Fruit fly (Drosophila melanogaster) whole organism, embryonic: Measurements from ENCODE around the gene mib2.
A peak's percentile ranks its signal among the peaks of the same experiment; 100 is the strongest.

ENCODE experiments used
- Aef1 ChIP-seq: fragments of 200-800 bp; sonication (Bioruptor generic); IDR thresholded peaks from 3 replicates; pipeline ENCODE4 v1.3.6; 2022; ENCODE audit warnings: missing biosample characterization, missing genetic modification characterization
- CG10431 ChIP-seq: fragments of 200-800 bp; sonication (Bioruptor generic); optimal IDR thresholded peaks from 3 replicates; lab custom pipeline; 2018; ENCODE audit warnings: missing biosample characterization, mild to moderate bottlenecking, missing genetic modification characterization
- CG10543 ChIP-seq: fragments of 200-800 bp; sonication (Bioruptor generic); optimal IDR thresholded peaks from 3 replicates; lab custom pipeline; 2017; ENCODE audit warnings: missing biosample characterization, mild to moderate bottlenecking, missing genetic modification characterization, moderate library complexity
- CG11456 ChIP-seq: fragments of 200-800 bp; sonication (Bioruptor generic); IDR thresholded peaks from 3 replicates; pipeline ENCODE4 v1.3.6; 2022; ENCODE audit warnings: missing biosample characterization, missing genetic modification characterization
- CG13894 ChIP-seq: fragments of 200-800 bp; sonication (Bioruptor generic); optimal IDR thresholded peaks from 3 replicates; lab custom pipeline; 2018; ENCODE audit warnings: missing biosample characterization, mild to moderate bottlenecking, missing genetic modification characterization, moderate library complexity
- CG14710 ChIP-seq: fragments of 200-800 bp; sonication (Bioruptor generic); optimal IDR thresholded peaks from 3 replicates; lab custom pipeline; 2019; ENCODE audit warnings: missing biosample characterization, mild to moderate bottlenecking, missing genetic modification characterization, moderate library complexity
- CG18599 ChIP-seq: fragments of 200-800 bp; sonication (Bioruptor generic); optimal IDR thresholded peaks from 3 replicates; lab custom pipeline; 2017; ENCODE audit warnings: missing biosample characterization, missing genetic modification characterization, mild to moderate bottlenecking, moderate library complexity, missing genetic modification reagents
- CG2199 ChIP-seq: fragments of 200-800 bp; sonication (Bioruptor generic); IDR thresholded peaks from 3 replicates; pipeline ENCODE4 v1.3.6; 2022; ENCODE audit warnings: missing biosample characterization, missing genetic modification characterization
- CG6813 ChIP-seq: fragments of 200-800 bp; sonication (Bioruptor generic); optimal IDR thresholded peaks from 2 replicates; lab custom pipeline; 2017; ENCODE audit warnings: missing biosample characterization, missing genetic modification characterization, mild to moderate bottlenecking, moderate library complexity, missing genetic modification reagents
- CG9797 ChIP-seq: fragments of 200-800 bp; sonication (Bioruptor generic); optimal IDR thresholded peaks from 3 replicates; lab custom pipeline; 2018; ENCODE audit warnings: missing biosample characterization, mild to moderate bottlenecking, missing genetic modification characterization
- HLHmδ ChIP-seq: fragments of 200-800 bp; sonication (Bioruptor generic); optimal IDR thresholded peaks from 2 replicates; lab custom pipeline; 2018; ENCODE audit warnings: missing biosample characterization, mild to moderate bottlenecking, missing genetic modification characterization, moderate library complexity
- Hand ChIP-seq: fragments of 200-800 bp; sonication (Bioruptor generic); optimal IDR thresholded peaks from 2 replicates; lab custom pipeline; 2017; ENCODE audit warnings: mild to moderate bottlenecking, missing biosample characterization, missing genetic modification reagents, missing genetic modification characterization
- HmgZ ChIP-seq: fragments of 200-800 bp; sonication (Bioruptor generic); optimal IDR thresholded peaks from 2 replicates; lab custom pipeline; 2018; ENCODE audit warnings: missing biosample characterization, mild to moderate bottlenecking, missing genetic modification characterization
- Jarid2 ChIP-seq: fragments of 200-800 bp; sonication (Bioruptor generic); optimal IDR thresholded peaks from 3 replicates; lab custom pipeline; 2017; ENCODE audit warnings: mild to moderate bottlenecking, missing biosample characterization, missing genetic modification reagents, missing genetic modification characterization
- Med ChIP-seq: fragments of 200-800 bp; sonication (Bioruptor generic); peaks from one replicate; lab custom pipeline; 2016; ENCODE audit warnings: missing biosample characterization, missing genetic modification characterization, mild to moderate bottlenecking, inconsistent platforms, moderate library complexity
- Nf-YB ChIP-seq: fragments of 200-800 bp; sonication (Bioruptor generic); optimal IDR thresholded peaks from 3 replicates; lab custom pipeline; 2019; ENCODE audit warnings: missing biosample characterization, mild to moderate bottlenecking, missing genetic modification characterization, moderate library complexity
- Nf-YC ChIP-seq: fragments of 200-800 bp; optimal IDR thresholded peaks from 3 replicates; lab custom pipeline; 2019; ENCODE audit warnings: missing biosample characterization, mild to moderate bottlenecking, missing genetic modification characterization, moderate library complexity
- Optix ChIP-seq: fragments of 200-800 bp; sonication (Bioruptor generic); IDR thresholded peaks from 3 replicates; pipeline ENCODE4 v1.3.6; 2022; ENCODE audit warnings: missing biosample characterization, missing genetic modification characterization
- Pdp1 ChIP-seq, 2 experiments: fragments of 200-800 bp; sonication (Bioruptor generic); optimal IDR thresholded peaks; 3 replicates each; lab custom pipeline; 2016; ENCODE audit warnings: missing biosample characterization in 2 of 2, missing genetic modification characterization in 2 of 2, mild to moderate bottlenecking in 1 of 2, moderate library complexity in 1 of 2
- Usf ChIP-seq: fragments of 200-800 bp; sonication (Bioruptor generic); optimal IDR thresholded peaks from 2 replicates; lab custom pipeline; 2017; ENCODE audit warnings: missing genotype, missing biosample characterization, missing genetic modification characterization
- Xrp1 ChIP-seq: fragments of 200-800 bp; sonication (Bioruptor generic); IDR thresholded peaks from 2 replicates; pipeline ENCODE4 v1.3.6; 2022; ENCODE audit warnings: missing biosample characterization, missing genetic modification characterization
- ac ChIP-seq: fragments of 200-800 bp; sonication (Bioruptor generic); optimal IDR thresholded peaks from 3 replicates; lab custom pipeline; 2017; ENCODE audit warnings: missing biosample characterization, mild to moderate bottlenecking, missing genetic modification characterization
- bab2 ChIP-seq: fragments of 200-800 bp; sonication (Bioruptor generic); optimal IDR thresholded peaks from 2 replicates; lab custom pipeline; 2016; ENCODE audit warnings: missing biosample characterization, missing genetic modification characterization
- bbx ChIP-seq: fragments of 200-800 bp; sonication (Bioruptor generic); IDR thresholded peaks from 2 replicates; pipeline ENCODE4 v1.3.6; 2022; ENCODE audit warnings: missing biosample characterization, missing genetic modification characterization; ENCODE audit not compliant: partially characterized antibody
- chm ChIP-seq: fragments of 200-800 bp; sonication (Bioruptor generic); IDR thresholded peaks from 2 replicates; pipeline ENCODE4 v1.3.6; 2022; ENCODE audit warnings: missing biosample characterization, missing genetic modification characterization
- corto ChIP-seq: fragments of 200-800 bp; sonication (Bioruptor generic); optimal IDR thresholded peaks from 2 replicates; lab custom pipeline; 2016; ENCODE audit warnings: missing biosample characterization, mild to moderate bottlenecking, missing genetic modification characterization, moderate library complexity
- dan ChIP-seq: fragments of 200-800 bp; sonication (Bioruptor generic); IDR thresholded peaks from 2 replicates; pipeline ENCODE4 v1.3.6; 2022; ENCODE audit warnings: missing biosample characterization, missing genetic modification characterization
- dimm ChIP-seq: fragments of 200-800 bp; sonication (Bioruptor generic); IDR thresholded peaks from 2 replicates; pipeline ENCODE4 v1.3.6; 2022; ENCODE audit warnings: missing biosample characterization, missing genetic modification characterization
- emc ChIP-seq: fragments of 200-800 bp; sonication (Bioruptor generic); optimal IDR thresholded peaks from 2 replicates; lab custom pipeline; 2016; ENCODE audit warnings: missing biosample characterization, missing genetic modification characterization
- eve ChIP-seq, 2 experiments: fragments of >200 bp; optimal IDR thresholded peaks; 2 replicates each; lab custom pipeline; 2017; ENCODE audit warnings: missing biosample characterization in 2 of 2, missing genetic modification characterization in 2 of 2
- exex ChIP-seq: fragments of 200-800 bp; sonication (Bioruptor generic); optimal IDR thresholded peaks from 4 replicates; lab custom pipeline; 2018; ENCODE audit warnings: missing biosample characterization, mild to moderate bottlenecking, missing genetic modification characterization, moderate library complexity
- gcm ChIP-seq: fragments of 200-800 bp; sonication (Bioruptor generic); optimal IDR thresholded peaks from 2 replicates; lab custom pipeline; 2019; ENCODE audit warnings: missing biosample characterization, mild to moderate bottlenecking, missing genetic modification characterization, moderate library complexity
- klu ChIP-seq: fragments of 200-800 bp; sonication (Bioruptor generic); IDR thresholded peaks from 2 replicates; pipeline ENCODE4 v1.3.6; 2022; ENCODE audit warnings: missing biosample characterization, missing genetic modification characterization
- otp ChIP-seq: fragments of 200-800 bp; sonication (Bioruptor generic); IDR thresholded peaks from 3 replicates; pipeline ENCODE4, ENCODE4 v1.3.6; 2022; ENCODE audit warnings: missing biosample characterization, missing genetic modification characterization
- sqz ChIP-seq: fragments of 200-800 bp; sonication (Bioruptor generic); optimal IDR thresholded peaks from 3 replicates; lab custom pipeline; 2018; ENCODE audit warnings: missing biosample characterization, mild to moderate bottlenecking, missing genetic modification characterization
- sug ChIP-seq: fragments of 200-800 bp; optimal IDR thresholded peaks from 2 replicates; lab custom pipeline; 2019; ENCODE audit warnings: missing biosample characterization, mild to moderate bottlenecking, missing genetic modification characterization, moderate library complexity
- tll ChIP-seq, 2 experiments: fragments of 200-800 bp in 1 of 2; fragments of >200 bp in 1 of 2; sonication (Bioruptor generic) in 1 of 2; optimal IDR thresholded peaks; 2 replicates each; lab custom pipeline; 2017 to 2019; ENCODE audit warnings: missing biosample characterization in 2 of 2, missing genetic modification characterization in 2 of 2, mild to moderate bottlenecking in 1 of 2, moderate library complexity in 1 of 2
- wek ChIP-seq: fragments of 200-800 bp; sonication (Bioruptor generic); optimal IDR thresholded peaks from 3 replicates; lab custom pipeline; 2018; ENCODE audit warnings: missing biosample characterization, mild to moderate bottlenecking, missing genetic modification characterization, moderate library complexity
- wor ChIP-seq: fragments of 200-800 bp; sonication (Bioruptor generic); IDR thresholded peaks from 2 replicates; pipeline ENCODE4 v1.3.6; 2022; ENCODE audit warnings: missing biosample characterization, missing genetic modification characterization

mib2 gene

DNA sequence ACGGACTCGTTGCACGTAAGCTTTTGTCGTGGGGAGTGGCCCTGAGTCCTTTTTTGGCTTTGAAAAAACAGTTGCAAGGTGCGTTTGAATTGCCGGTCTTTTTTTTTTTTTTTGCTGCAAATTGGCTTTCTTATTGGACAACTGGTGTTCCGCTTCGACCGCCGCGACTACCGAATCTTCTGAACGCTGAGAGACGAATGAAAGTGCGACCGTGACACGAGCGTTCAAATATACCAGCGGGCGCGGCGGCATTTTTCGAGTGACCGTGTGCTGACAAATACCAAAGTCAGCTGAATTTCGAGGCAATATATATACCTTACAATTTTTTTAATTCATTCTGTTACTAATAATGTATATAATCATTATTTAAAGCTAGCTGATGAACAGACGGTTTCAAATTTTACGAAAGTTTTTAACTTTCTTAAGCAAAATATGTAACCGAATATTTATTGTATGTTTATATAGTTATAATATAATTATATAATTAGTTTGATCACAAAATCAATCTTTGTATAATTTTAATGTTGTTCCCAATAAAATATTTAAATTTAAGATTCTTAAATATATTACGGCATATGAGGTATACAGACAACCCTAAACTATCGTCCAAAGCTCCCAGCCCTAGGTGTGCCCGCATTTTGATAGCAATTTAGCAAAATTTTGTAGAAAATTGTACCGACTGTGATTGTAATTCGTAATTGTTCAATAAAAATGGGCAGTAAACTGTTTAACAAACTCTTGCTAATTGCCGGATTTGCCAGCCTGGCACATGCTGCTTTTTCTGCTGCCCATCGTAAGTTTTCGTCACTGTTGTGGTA is 47.0 kb upstream of the mib2 start, which contains the start of the genes Swip-1 and EMC5 (continued):
- peak; percentile 60 for TF ChIP-seq bbx (GFP tag; lab: Robert Waterston, UW)
- TF ChIP-seq chm (GFP tag; lab: Robert Waterston, UW), result peak; percentile 87
- TF ChIP-seq klu (GFP tag; lab: Robert Waterston, UW), result peak; percentile 49; the same call in 1 of the 2 replicates
- no peak for TF ChIP-seq eve (GFP tag; optimal IDR thresholded peaks at IDR 0.05; lab: Kevin White, UChicago)
- peak; percentile 58; the same call in 2 of the 3 replicates for TF ChIP-seq Aef1 (GFP tag; lab: Robert Waterston, UW)
- TF ChIP-seq Hand, result no peak
- TF ChIP-seq HLHmδ (GFP tag; lab: Kevin White, UChicago), result peak; percentile 69
- peak; percentile 66 for TF ChIP-seq CG10543 (GFP tag; lab: Kevin White, UChicago)
- TF ChIP-seq otp, result no peak; the same call in 2 of the 3 replicates
- no peak for TF ChIP-seq bab2 (GFP tag; lab: Kevin White, UChicago)
- TF ChIP-seq ac (GFP tag; lab: Kevin White, UChicago), result no peak
- TF ChIP-seq CG10431, result peak; percentile 58

DNA sequence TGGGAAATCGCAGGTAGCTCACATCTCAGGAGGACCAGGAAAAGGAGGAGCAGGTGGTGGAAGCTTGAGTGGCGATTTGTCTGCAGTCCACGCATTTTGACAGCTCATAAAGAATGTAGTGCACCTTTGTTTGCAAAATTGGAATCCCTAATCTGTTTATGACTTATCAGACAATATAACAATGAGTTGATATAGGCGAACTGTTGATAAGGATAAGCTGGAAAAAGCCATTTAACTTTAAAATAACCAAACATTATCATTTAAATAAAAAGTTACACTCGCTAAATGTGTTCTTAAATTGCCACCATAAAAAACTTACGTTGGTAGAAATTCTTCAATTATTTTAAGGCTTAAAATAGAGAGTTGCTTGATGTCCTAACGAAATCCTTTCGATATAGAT is 44.1 kb upstream of the mib2 start, which contains the start of gene CG15170:
CG15170 (minus strand) TSS at position 101 of the 400 bp plus-strand sequence.
- TF ChIP-seq dimm (GFP tag; lab: Robert Waterston, UW) (no peak), exex (peak; percentile 41)

DNA sequence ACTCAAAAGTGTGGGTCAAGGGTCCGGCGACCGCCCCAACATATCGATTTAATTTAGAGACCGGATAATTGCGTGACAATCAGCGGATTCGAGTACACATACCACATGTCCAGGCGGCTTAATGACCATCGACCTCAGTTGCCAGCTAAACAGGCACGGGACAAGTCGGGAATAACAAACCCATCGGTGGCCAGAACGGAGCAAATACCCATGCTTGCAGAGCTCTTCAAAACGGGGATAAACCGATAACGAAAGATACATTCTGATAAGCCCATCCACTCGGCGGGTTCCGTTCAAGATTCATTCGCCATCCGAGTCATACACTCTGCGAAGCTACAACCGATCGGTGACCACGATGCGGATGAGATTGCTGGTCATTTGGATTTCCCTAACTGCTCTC is 43.5 kb upstream of the mib2 start, which contains the start of gene CG15169:
CG15169 (plus strand) TSS at position 301 of the 400 bp plus-strand sequence.
- peak; percentile 26 for TF ChIP-seq Med
- no peak for TF ChIP-seq gcm
- TF ChIP-seq CG11456 (GFP tag; lab: Robert Waterston, UW), result peak; percentile 14; the same call in 1 of the 3 replicates
- TF ChIP-seq, all 482 proteins: peak for 2

DNA sequence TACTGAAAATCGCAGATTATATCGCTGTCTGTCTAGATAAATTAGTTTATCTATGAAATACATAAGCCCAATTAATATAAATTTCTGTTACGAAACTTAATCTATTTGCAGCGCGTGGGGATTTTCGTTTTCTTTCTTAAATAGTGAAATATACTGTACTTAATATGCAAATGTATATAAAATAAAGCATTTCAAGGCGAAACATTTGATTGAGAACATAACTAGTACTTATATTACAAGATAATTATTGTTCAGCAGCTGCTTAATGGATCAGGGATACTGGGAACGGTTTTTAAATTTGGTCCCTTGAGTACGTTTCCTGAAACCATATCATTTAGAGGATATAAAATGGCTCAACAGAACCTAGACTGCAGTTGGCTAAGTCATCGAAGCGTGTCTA is 42.0 kb upstream of the mib2 start, which contains the start of gene CG46465:
CG46465 (plus strand) TSS at position 301 of the 400 bp plus-strand sequence.
- no peak for TF ChIP-seq CG13894 (tag; lab: Kevin White, UChicago)

DNA sequence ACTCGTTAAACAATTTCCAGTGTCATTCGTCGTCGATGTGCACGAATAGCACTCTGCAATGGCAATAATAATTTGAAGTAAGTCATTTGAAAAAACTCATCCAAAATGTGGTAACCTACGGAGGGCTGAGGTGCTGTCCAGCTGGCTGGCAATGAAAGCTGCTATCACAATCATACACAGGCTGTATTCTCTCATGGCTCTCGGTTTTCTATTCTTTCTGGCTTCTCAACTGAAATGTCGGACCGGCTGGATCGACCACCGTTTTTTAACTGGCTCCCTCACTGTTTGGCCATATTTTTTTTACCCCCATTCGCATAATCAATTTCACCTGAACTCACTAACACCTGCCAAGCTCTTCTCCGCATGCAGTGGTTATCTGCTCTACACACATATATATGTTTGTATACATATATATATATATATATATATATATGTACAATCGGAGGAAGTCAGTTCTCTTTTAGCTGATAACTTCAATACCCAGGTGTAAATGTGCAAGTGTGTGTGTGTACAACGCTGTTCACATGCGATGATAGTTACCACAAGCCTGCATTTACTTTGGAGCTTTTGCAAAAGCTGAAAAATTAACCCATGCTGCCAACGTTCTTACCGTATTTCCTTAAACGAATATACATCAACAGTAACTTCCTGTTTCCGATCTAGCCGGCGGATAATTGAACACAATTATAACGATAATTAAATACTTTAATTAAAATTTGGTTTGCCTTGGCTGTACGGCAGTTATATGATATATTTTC is 38.4 kb upstream of the mib2 start, which contains the start of gene CG10650:
CG10650 (minus strand) TSS at position 275 of the 758 bp plus-strand sequence.
- TF ChIP-seq emc (no peak), Xrp1 (GFP tag; lab: Robert Waterston, UW) (no peak), Usf (no peak), CG14710 (tag; lab: Kevin White, UChicago) (no peak), Aef1 (GFP tag; lab: Robert Waterston, UW) (no peak), CG6813 (peak; percentile 5), sqz (GFP tag; lab: Kevin White, UChicago) (peak; percentile 61), sug (tag; lab: Kevin White, UChicago) (peak; percentile 73), CG18599 (GFP tag; lab: Kevin White, UChicago) (peak; percentile 13), Nf-YC (tag; lab: Kevin White, UChicago) (peak; percentile 12), CG2199 (GFP tag; lab: Robert Waterston, UW) (0 out of 3 replicates have a peak, but pooled peaks have one; percentile 34), CG10543 (GFP tag; lab: Kevin White, UChicago) (peak; percentile 64), Pdp1 (GFP tag; optimal IDR thresholded peaks at IDR 0.05; lab: Kevin White, UChicago) (peak in 1 of 2 experiments; percentile 34), wor (no peak), CG9797 (no peak), dan (GFP tag; lab: Robert Waterston, UW) (no peak), corto (no peak), Nf-YB (GFP tag; lab: Kevin White, UChicago) (peak; percentile 10), Optix (GFP tag; lab: Robert Waterston, UW) (no peak), Jarid2 (GFP tag; lab: Kevin White, UChicago) (peak; percentile 62), HmgZ (tag; lab: Kevin White, UChicago) (peak; percentile 29), tll (GFP tag; optimal IDR thresholded peaks at IDR 0.05; lab: Kevin White, UChicago) (no peak), wek (GFP tag; lab: Kevin White, UChicago) (no peak)
